Worm (Caenorhabditis elegans) whole organism, L4 larva: Measurements from ENCODE around the gene Y75B12B.3.
A peak's percentile ranks its signal among the peaks of the same experiment; 100 is the strongest.

Experiments used
- F49E8.2 ChIP-seq: sonication (generic microtip); optimal IDR thresholded peaks from 2 replicates; lab custom pipeline; 2016; ENCODE audit warnings: missing compliant biosample characterization, mild to moderate bottlenecking, missing genetic modification characterization, borderline replicate concordance
- T20F7.1 ChIP-seq: fragments of 200-800 bp; sonication (Bioruptor generic); optimal IDR thresholded peaks from 2 replicates; lab custom pipeline; 2018; ENCODE audit warnings: mild to moderate bottlenecking, missing genetic modification characterization, missing compliant biosample characterization
- Y5F2A.4 ChIP-seq: fragments of 200-800 bp; sonication (Bioruptor generic); optimal IDR thresholded peaks from 2 replicates; lab custom pipeline; 2018; ENCODE audit warnings: mild to moderate bottlenecking, missing genetic modification characterization, missing compliant biosample characterization
- ZK337.2 ChIP-seq: fragments of 200-800 bp; sonication (Bioruptor generic); IDR thresholded peaks from 2 replicates; pipeline ENCODE4 v1.3.6; 2022; ENCODE audit warnings: missing genetic modification reagents, missing genetic modification characterization, missing compliant biosample characterization
- ama-1 ChIP-seq: fragments of 150-350 bp; optimal IDR thresholded peaks from 2 replicates; lab custom pipeline; 2014; ENCODE audit warnings: inconsistent platforms, mixed read lengths
- arid-1 ChIP-seq: fragments of 200-800 bp; sonication (Bioruptor generic); conservative IDR thresholded peaks from 2 replicates; pipeline ENCODE4 v1.3.6; 2022; ENCODE audit warnings: missing genetic modification reagents, missing genetic modification characterization, missing compliant biosample characterization
- attf-4 ChIP-seq: sonication (generic microtip); optimal IDR thresholded peaks from 3 replicates; lab custom pipeline; 2017; ENCODE audit warnings: missing biosample characterization, missing genetic modification characterization
- ceh-44 ChIP-seq: fragments of 200-800 bp; sonication (Bioruptor generic); IDR thresholded peaks from 2 replicates; pipeline ENCODE4 v1.3.6; 2022; ENCODE audit warnings: missing genetic modification reagents, missing genetic modification characterization, missing compliant biosample characterization
- ceh-82 ChIP-seq: sonication (generic microtip); optimal IDR thresholded peaks from 2 replicates; lab custom pipeline; 2017; ENCODE audit warnings: missing biosample characterization, missing genetic modification characterization
- ces-1 ChIP-seq: fragments of 150-350 bp; sonication (generic microtip); optimal IDR thresholded peaks from 4 replicates; lab custom pipeline; 2014; ENCODE audit warnings: missing biosample characterization, missing genetic modification reagents, missing genetic modification characterization
- cey-2 ChIP-seq: sonication (generic microtip); optimal IDR thresholded peaks from 3 replicates; lab custom pipeline; 2017; ENCODE audit warnings: missing genetic modification characterization, mild to moderate bottlenecking, missing compliant biosample characterization, antibody characterized with exemption, borderline replicate concordance; ENCODE audit not compliant: insufficient read depth
- ctbp-1 ChIP-seq: fragments of 200-800 bp; sonication (Bioruptor generic); IDR thresholded peaks from 2 replicates; pipeline ENCODE4 v1.3.6; 2022; ENCODE audit warnings: missing genetic modification reagents, missing genetic modification characterization, missing compliant biosample characterization
- daf-19 ChIP-seq: fragments of 200-800 bp; sonication (Bioruptor generic); conservative IDR thresholded peaks from 2 replicates; pipeline ENCODE4 v1.3.6; 2022; ENCODE audit warnings: missing genetic modification characterization, missing compliant biosample characterization
- daf-8 ChIP-seq: fragments of 200-800 bp; sonication (Bioruptor generic); IDR thresholded peaks from 2 replicates; pipeline ENCODE4 v1.3.6; 2022; ENCODE audit warnings: missing genetic modification characterization, missing compliant biosample characterization
- dmd-8 ChIP-seq: fragments of 200-800 bp; sonication (Bioruptor generic); IDR thresholded peaks from 2 replicates; pipeline ENCODE4 v1.3.6; 2022; ENCODE audit warnings: missing genetic modification characterization, missing compliant biosample characterization
- gei-8 ChIP-seq: fragments of 200-800 bp; sonication (Bioruptor generic); optimal IDR thresholded peaks from 2 replicates; lab custom pipeline; 2018; ENCODE audit warnings: mild to moderate bottlenecking, missing genetic modification characterization, missing compliant biosample characterization
- jun-1 ChIP-seq: fragments of 150-350 bp; optimal IDR thresholded peaks from 2 replicates; lab custom pipeline; 2014; ENCODE audit warnings: missing biosample characterization, missing genetic modification reagents, missing genetic modification characterization
- lim-7 ChIP-seq: fragments of 200-800 bp; sonication (Bioruptor generic); IDR thresholded peaks from 2 replicates; pipeline ENCODE4 v1.3.6; 2022; ENCODE audit warnings: missing genetic modification characterization, missing compliant biosample characterization
- lin-1 ChIP-seq: fragments of 200-800 bp; sonication (Bioruptor generic); IDR thresholded peaks from 2 replicates; pipeline ENCODE4 v1.3.6; 2022; ENCODE audit warnings: missing genetic modification reagents, missing genetic modification characterization, missing compliant biosample characterization
- lin-15B ChIP-seq: fragments of 150-350 bp; sonication (generic microtip); optimal IDR thresholded peaks from 3 replicates; lab custom pipeline; 2014; ENCODE audit warnings: missing biosample characterization, missing genetic modification characterization
- lin-29 ChIP-seq: fragments of 200-800 bp; sonication (Bioruptor generic); IDR thresholded peaks from 2 replicates; pipeline ENCODE4 v1.3.6; 2022; ENCODE audit warnings: missing genetic modification reagents, missing genetic modification characterization, missing compliant biosample characterization
- lir-3 ChIP-seq: sonication (generic microtip); optimal IDR thresholded peaks from 2 replicates; lab custom pipeline; 2016; ENCODE audit warnings: mild to moderate bottlenecking, missing genetic modification characterization, missing compliant biosample characterization
- lsy-2 ChIP-seq, 2 experiments: fragments of 150-350 bp in 1 of 2; sonication (generic microtip) in 1 of 2; optimal IDR thresholded peaks; 2 replicates each; lab custom pipeline; 2014 to 2017; ENCODE audit warnings: missing biosample characterization in 2 of 2, missing genetic modification characterization in 2 of 2
- madf-5 ChIP-seq, 2 experiments: fragments of 200-800 bp; sonication (Bioruptor generic); IDR thresholded peaks; 2 replicates each; pipeline ENCODE4 v1.3.6; 2022; ENCODE audit warnings: missing compliant biosample characterization in 2 of 2, missing genetic modification characterization in 2 of 2
- mep-1 ChIP-seq: fragments of 150-350 bp; sonication (generic microtip); optimal IDR thresholded peaks from 3 replicates; lab custom pipeline; 2014; ENCODE audit warnings: missing biosample characterization, missing genetic modification characterization
- mes-2 ChIP-seq: sonication (generic microtip); optimal IDR thresholded peaks from 2 replicates; lab custom pipeline; 2016; ENCODE audit warnings: missing genotype, mild to moderate bottlenecking, missing genetic modification characterization, missing compliant biosample characterization; ENCODE audit not compliant: poor library complexity, severe bottlenecking
- mxl-2 ChIP-seq: fragments of 200-800 bp; sonication (Bioruptor generic); conservative IDR thresholded peaks from 2 replicates; pipeline ENCODE4 v1.3.6; 2022; ENCODE audit warnings: missing genetic modification reagents, missing genetic modification characterization, missing compliant biosample characterization
- mxl-3 ChIP-seq: fragments of 200-800 bp; sonication (Bioruptor generic); optimal IDR thresholded peaks from 2 replicates; lab custom pipeline; 2018; ENCODE audit warnings: mild to moderate bottlenecking, missing genetic modification characterization, missing compliant biosample characterization
- nhr-102 ChIP-seq: sonication (generic microtip); optimal IDR thresholded peaks from 2 replicates; lab custom pipeline; 2016; ENCODE audit warnings: mild to moderate bottlenecking, missing genetic modification characterization, moderate library complexity, missing compliant biosample characterization
- nhr-11 ChIP-seq: fragments of 150-350 bp; optimal IDR thresholded peaks from 2 replicates; lab custom pipeline; 2014; ENCODE audit warnings: missing biosample characterization, missing genetic modification characterization
- nhr-111 ChIP-seq: fragments of 200-800 bp; sonication (Bioruptor generic); optimal IDR thresholded peaks from 2 replicates; lab custom pipeline; 2018; ENCODE audit warnings: mild to moderate bottlenecking, missing genetic modification characterization, missing compliant biosample characterization
- nhr-237 ChIP-seq: sonication (generic microtip); optimal IDR thresholded peaks from 2 replicates; lab custom pipeline; 2017; ENCODE audit warnings: missing biosample characterization, missing genetic modification characterization
- nhr-42 ChIP-seq: fragments of 200-800 bp; sonication (Bioruptor generic); IDR thresholded peaks from 2 replicates; pipeline ENCODE4 v1.3.6; 2022; ENCODE audit warnings: missing genetic modification characterization, missing compliant biosample characterization
- nhr-48 ChIP-seq: sonication (generic microtip); optimal IDR thresholded peaks from 2 replicates; lab custom pipeline; 2016; ENCODE audit warnings: mild to moderate bottlenecking, missing genetic modification characterization, missing compliant biosample characterization
- nhr-76 ChIP-seq: fragments of 150-350 bp; optimal IDR thresholded peaks from 2 replicates; lab custom pipeline; 2014; ENCODE audit warnings: missing biosample characterization, missing genetic modification characterization
- pha-4 ChIP-seq, 2 experiments: fragments of 150-350 bp in 1 of 2; fragments of 200-800 bp in 1 of 2; sonication (Bioruptor generic) in 1 of 2; IDR thresholded peaks in 1 of 2; optimal IDR thresholded peaks in 1 of 2; 2 replicates each; pipeline versions ENCODE4 v1.3.6 to Lab custom; 2014 to 2022; ENCODE audit warnings: missing genetic modification characterization in 2 of 2, missing genetic modification reagents in 2 of 2, missing biosample characterization in 1 of 2, missing compliant biosample characterization in 1 of 2
- php-3 ChIP-seq: fragments of 200-800 bp; sonication (Bioruptor generic); IDR thresholded peaks from 2 replicates; pipeline ENCODE4 v1.3.6; 2022; ENCODE audit warnings: missing genetic modification reagents, missing genetic modification characterization, missing compliant biosample characterization
- rbr-2 ChIP-seq: sonication (generic microtip); optimal IDR thresholded peaks from 2 replicates; lab custom pipeline; 2016; ENCODE audit warnings: missing genotype, missing genetic modification characterization, missing compliant biosample characterization
- sdz-12 ChIP-seq: fragments of 200-800 bp; sonication (Bioruptor generic); optimal IDR thresholded peaks from 2 replicates; lab custom pipeline; 2018; ENCODE audit warnings: mild to moderate bottlenecking, missing genetic modification characterization, missing compliant biosample characterization
- skn-1 ChIP-seq: fragments of 150-350 bp; optimal IDR thresholded peaks from 2 replicates; lab custom pipeline; 2014; ENCODE audit warnings: missing biosample characterization, missing genetic modification characterization
- snpc-1.2 ChIP-seq: fragments of 200-800 bp; sonication (Bioruptor generic); IDR thresholded peaks from 2 replicates; pipeline ENCODE4 v1.3.6; 2022; ENCODE audit warnings: missing genetic modification reagents, missing genetic modification characterization, missing compliant biosample characterization
- tag-97 ChIP-seq: fragments of 200-800 bp; sonication (Bioruptor generic); IDR thresholded peaks from 2 replicates; pipeline ENCODE4 v1.3.6; 2022; ENCODE audit warnings: missing genetic modification characterization, missing compliant biosample characterization
- unc-39 ChIP-seq: sonication (generic microtip); optimal IDR thresholded peaks from 2 replicates; lab custom pipeline; 2017; ENCODE audit warnings: missing biosample characterization, missing genetic modification characterization
- unc-62 ChIP-seq, 3 experiments: fragments of 150-350 bp in 1 of 3; sonication (generic microtip); optimal IDR thresholded peaks in 2 of 3; peaks in 1 of 3; 1 replicate in 1 of 3; 2 replicates in 2 of 3; lab custom pipeline; 2014 to 2017; ENCODE audit warnings: missing biosample characterization in 3 of 3, missing genetic modification characterization in 3 of 3, missing genetic modification reagents in 3 of 3, missing genotype in 1 of 3
- vab-7 ChIP-seq: fragments of 200-800 bp; sonication (Bioruptor generic); IDR thresholded peaks from 2 replicates; pipeline ENCODE4 v1.3.6; 2022; ENCODE audit warnings: missing genetic modification reagents, missing genetic modification characterization, missing compliant biosample characterization
- zfp-3 ChIP-seq: fragments of 200-800 bp; sonication (Bioruptor generic); conservative IDR thresholded peaks from 2 replicates; pipeline ENCODE4 v1.3.6; 2022; ENCODE audit warnings: missing genetic modification reagents, missing genetic modification characterization, missing compliant biosample characterization
- ztf-7 ChIP-seq: fragments of 150-350 bp; optimal IDR thresholded peaks from 2 replicates; lab custom pipeline; 2014; ENCODE audit warnings: missing biosample characterization, missing genetic modification characterization

The Y75B12B.3 gene

DNA sequence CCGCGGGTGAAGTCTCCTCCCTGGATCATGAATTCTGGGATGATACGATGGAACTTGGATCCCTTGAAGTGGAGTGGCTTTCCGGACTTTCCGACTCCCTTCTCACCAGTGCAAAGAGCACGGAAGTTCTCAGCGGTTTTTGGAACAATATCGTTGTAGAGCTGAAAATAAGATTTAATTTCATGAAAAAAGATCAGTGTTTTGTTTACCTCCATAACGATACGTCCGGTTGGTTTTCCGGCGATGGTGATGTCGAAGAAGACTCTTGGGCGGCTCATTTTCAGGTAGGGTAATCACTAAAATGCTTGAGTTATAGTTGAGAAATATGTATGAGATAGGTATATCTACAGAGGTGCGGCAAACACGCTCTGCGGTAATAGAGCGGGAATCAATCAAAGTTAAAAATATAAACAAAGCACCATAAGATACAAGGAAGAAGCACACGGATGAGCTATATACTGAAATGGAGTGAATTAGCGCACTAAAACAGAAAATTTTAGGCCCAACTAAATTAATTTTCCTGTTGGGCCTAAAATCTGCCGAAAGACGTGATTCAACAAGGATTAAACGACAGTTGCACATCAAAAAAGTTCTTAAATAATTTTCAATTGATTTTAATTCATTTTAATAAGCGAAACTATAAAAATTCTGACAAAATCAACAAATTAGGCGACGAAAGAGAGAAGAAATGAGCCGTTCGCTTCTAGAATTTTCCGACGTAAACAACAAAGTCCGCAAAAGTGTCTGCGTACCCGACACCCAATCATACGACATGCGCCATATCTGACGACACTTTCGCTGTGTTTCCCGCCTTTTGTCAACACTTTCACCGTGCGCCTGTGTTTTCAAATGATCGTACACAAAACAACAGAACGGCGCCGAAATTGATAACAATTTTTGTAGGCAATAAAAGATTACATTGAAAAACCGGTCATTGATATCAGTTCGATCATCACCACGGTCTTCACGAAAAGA lies 1.3 kb upstream of the Y75B12B.3 start, which contains the start of the genes cyn-7 and bath-36 (continued):
- TF ChIP-seq nhr-48 (tag; lab: Kevin White, UChicago) (peak; percentile 75), ztf-7 (peak; percentile 48), F49E8.2 (tag; lab: Kevin White, UChicago) (no peak), sdz-12 (GFP tag; lab: Kevin White, UChicago) (no peak), snpc-1.2 (no peak), daf-8 (GFP tag; lab: Robert Waterston, UW) (no peak), nhr-42 (GFP tag; lab: Robert Waterston, UW) (0 out of 2 replicates have a peak, but pooled peaks have one; percentile 39), skn-1 (tag; lab: Kevin White, UChicago) (no peak), zfp-3 (peak; percentile 62; the same call in 1 of the 2 replicates), pha-4 (GFP tag; IDR thresholded peaks at IDR 0.05; lab: Robert Waterston, UW) (0 out of 2 replicates have a peak, but pooled peaks have one; percentile 37), pha-4 (tag; optimal IDR thresholded peaks at IDR 0.05; lab: Kevin White, UChicago) (peak; percentile 38), lin-1 (GFP tag; lab: Robert Waterston, UW) (no peak), madf-5 (GFP tag; IDR thresholded peaks at IDR 0.05; lab: Robert Waterston, UW) (no peak), ceh-82 (tag; lab: Kevin White, UChicago) (no peak), jun-1 (tag; lab: Kevin White, UChicago) (no peak), ceh-44 (GFP tag; lab: Robert Waterston, UW) (no peak), rbr-2 (tag; lab: Kevin White, UChicago) (peak; percentile 69), dmd-8 (no peak), mxl-3 (GFP tag; lab: Kevin White, UChicago) (peak; percentile 78), nhr-237 (no peak), lim-7 (no peak), lin-29 (GFP tag; lab: Robert Waterston, UW) (no peak), nhr-111 (GFP tag; lab: Kevin White, UChicago) (no peak), mep-1 (peak; percentile 77), vab-7 (no peak), gei-8 (no peak), ZK337.2 (GFP tag; lab: Robert Waterston, UW) (no peak), tag-97 (GFP tag; lab: Robert Waterston, UW) (no peak), nhr-11 (tag; lab: Kevin White, UChicago) (peak; percentile 71), T20F7.1 (peak; percentile 68), nhr-102 (peak; percentile 77), ama-1 (lab: Kevin White, UChicago) (no peak), mes-2 (peak; percentile 75), attf-4 (no peak), lsy-2 (tag; optimal IDR thresholded peaks at IDR 0.05; lab: Kevin White, UChicago) (peak in 1 of 2 experiments; percentile 75), unc-62 (GFP tag; optimal IDR thresholded peaks at IDR 0.05 in 1 of 2; lab: Kevin White, UChicago) (no peak), unc-62 (tag; optimal IDR thresholded peaks at IDR 0.05; lab: Kevin White, UChicago) (no peak), mxl-2 (GFP tag; lab: Robert Waterston, UW) (no peak), lin-15B (tag; lab: Kevin White, UChicago) (no peak), ctbp-1 (no peak), cey-2 (tag; lab: Kevin White, UChicago) (no peak), lir-3 (tag; lab: Kevin White, UChicago) (no peak), ces-1 (no peak), arid-1 (GFP tag; lab: Robert Waterston, UW) (0 out of 2 replicates have a peak, but pooled peaks have one; percentile 28), daf-19 (no peak), Y5F2A.4 (GFP tag; lab: Kevin White, UChicago) (no peak), unc-39 (tag; lab: Kevin White, UChicago) (no peak), nhr-76 (tag; lab: Kevin White, UChicago) (no peak), php-3 (GFP tag; lab: Robert Waterston, UW) (0 out of 2 replicates have a peak, but pooled peaks have one; percentile 34)
